Fruit fly (Drosophila melanogaster) whole organism, wandering third instar larva: Measurements from ENCODE around the gene His4r.

ENCODE experiments used
- Dif ChIP-seq: fragments of 200-275, 200-300 bp; sonication (Bioruptor generic); optimal IDR thresholded peaks from 2 replicates; lab custom pipeline; 2018; ENCODE audit warnings: missing biosample characterization, missing genetic modification characterization; ENCODE audit not compliant: partially characterized antibody
- Hnf4 ChIP-seq: fragments of 200-800 bp; sonication (Bioruptor generic); optimal IDR thresholded peaks from 2 replicates; lab custom pipeline; 2016; ENCODE audit warnings: missing biosample characterization, mild to moderate bottlenecking, missing genetic modification characterization
- Hr83 ChIP-seq: fragments of 200-300 bp; sonication (Bioruptor generic); optimal IDR thresholded peaks from 2 replicates; lab custom pipeline; 2016; ENCODE audit warnings: missing biosample characterization, mild to moderate bottlenecking, missing genetic modification characterization, moderate library complexity; ENCODE audit not compliant: poor library complexity, severe bottlenecking
- Myc ChIP-seq: fragments of >200 bp; optimal IDR thresholded peaks from 2 replicates; lab custom pipeline; 2017
- OdsH ChIP-seq: fragments of 200-800 bp; sonication (Bioruptor generic); optimal IDR thresholded peaks from 2 replicates; lab custom pipeline; 2016; ENCODE audit warnings: missing biosample characterization, mild to moderate bottlenecking, missing genetic modification characterization
- Sp1 ChIP-seq: fragments of 200-800 bp; sonication (Bioruptor generic); optimal IDR thresholded peaks from 3 replicates; lab custom pipeline; 2019; ENCODE audit warnings: missing biosample characterization, mild to moderate bottlenecking, missing genetic modification characterization, moderate library complexity
- br ChIP-seq: fragments of 200-800 bp; sonication (Bioruptor generic); optimal IDR thresholded peaks from 2 replicates; lab custom pipeline; 2016; ENCODE audit warnings: missing biosample characterization, missing genetic modification characterization
- dsf ChIP-seq: sonication (Bioruptor generic); optimal IDR thresholded peaks from 2 replicates; lab custom pipeline; 2016; ENCODE audit warnings: missing biosample characterization, missing genetic modification characterization, borderline replicate concordance
- foxo ChIP-seq, 2 experiments: fragments of 200-800 bp; sonication (Bioruptor generic); optimal IDR thresholded peaks; 2 replicates in 1 of 2; 3 replicates in 1 of 2; lab custom pipeline; 2016 to 2017; ENCODE audit warnings: missing biosample characterization in 2 of 2, missing genetic modification characterization in 2 of 2
- fru ChIP-seq: fragments of 200-800 bp; sonication (Bioruptor generic); optimal IDR thresholded peaks from 3 replicates; lab custom pipeline; 2016; ENCODE audit warnings: missing biosample characterization, mild to moderate bottlenecking, missing genetic modification characterization
- pan ChIP-seq: fragments of >200 bp; optimal IDR thresholded peaks from 2 replicates; lab custom pipeline; 2017
- psq ChIP-seq: fragments of 200-800 bp; sonication (Bioruptor generic); optimal IDR thresholded peaks from 3 replicates; lab custom pipeline; 2017; ENCODE audit warnings: missing biosample characterization, mild to moderate bottlenecking, missing genetic modification characterization, moderate library complexity
- tai ChIP-seq: sonication (Bioruptor generic); optimal IDR thresholded peaks from 2 replicates; lab custom pipeline; 2016; ENCODE audit warnings: missing biosample characterization, missing genetic modification characterization

DNA sequence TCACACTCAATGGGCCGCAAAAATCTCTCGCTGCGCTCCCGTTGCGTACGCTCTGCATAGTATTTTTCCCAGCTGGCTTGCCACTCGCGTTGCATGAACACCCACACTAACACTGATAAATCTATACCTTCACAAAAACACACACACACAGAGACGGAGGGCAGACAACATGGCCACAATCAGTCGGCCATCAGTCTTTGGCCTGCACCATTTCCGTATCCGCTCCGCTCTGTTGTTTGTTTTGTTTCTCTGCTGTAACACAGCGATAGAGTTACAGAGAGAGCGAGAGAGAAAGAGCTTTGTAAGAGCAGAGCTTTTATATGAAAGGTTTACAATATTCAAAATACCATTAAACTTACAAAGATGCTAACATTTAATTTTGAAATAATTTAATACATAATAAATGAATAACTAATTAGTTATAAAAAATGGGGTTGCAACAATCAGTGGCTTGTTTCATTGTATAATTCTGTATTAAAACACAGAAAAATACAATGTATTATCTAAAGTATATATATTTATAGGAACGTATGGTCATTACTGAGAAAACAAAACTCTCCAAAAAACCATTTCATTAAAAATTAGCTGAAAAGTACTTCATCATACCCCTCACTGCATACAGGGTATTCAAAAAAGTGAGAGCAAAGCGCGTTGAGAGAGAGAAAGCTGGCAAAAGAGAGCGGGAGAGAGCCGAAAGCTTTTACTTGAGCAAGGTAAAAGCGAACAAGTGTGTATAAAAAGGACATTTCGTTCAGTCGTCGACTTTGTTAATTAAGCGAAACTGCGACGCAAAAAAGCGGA, 16.5 kb upstream of the His4r start, which contains the start of gene CG14853:
- TF ChIP-seq psq (GFP tag; lab: Kevin White, UChicago) (peak; percentile 18), OdsH (GFP tag; lab: Kevin White, UChicago) (peak; percentile 30), fru (GFP tag; lab: Kevin White, UChicago) (no peak), pan (no peak), br (GFP tag; lab: Kevin White, UChicago) (no peak), Hnf4 (no peak), Dif (GFP tag; lab: Kevin White, UChicago) (no peak), tai (GFP tag; lab: Kevin White, UChicago) (no peak), Myc (lab: Kevin White, UChicago) (no peak), dsf (no peak), Sp1 (GFP tag; lab: Kevin White, UChicago) (peak; percentile 44), Hr83 (no peak), foxo (GFP tag; optimal IDR thresholded peaks at IDR 0.05; lab: Kevin White, UChicago) (no peak)
